Worm (Caenorhabditis elegans): Measurements from ENCODE around the gene lir-2.

ce11 chrII:7690384-7690783 lies 23.3 kb downstream of the lir-2 start, which contains the start of gene pid-1:
- TF ChIP-seq unc-39 (tag; optimal IDR thresholded peaks at IDR 0.05): no peak
- TF ChIP-seq nhr-25 (tag; optimal IDR thresholded peaks at IDR 0.05): no peak
- TF ChIP-seq mab-5 (tag; optimal IDR thresholded peaks at IDR 0.05): no peak
- no peak for TF ChIP-seq ztf-11 (tag; optimal IDR thresholded peaks at IDR 0.05)
- TF ChIP-seq ZK546.5 (tag; optimal IDR thresholded peaks at IDR 0.05): no peak
- no peak for TF ChIP-seq F13H6.1 (tag; optimal IDR thresholded peaks at IDR 0.05)
- no peak for TF ChIP-seq skn-1 (tag; optimal IDR thresholded peaks at IDR 0.05)
- TF ChIP-seq ceh-82 (tag; optimal IDR thresholded peaks at IDR 0.05): no peak
- TF ChIP-seq nhr-77 (tag; optimal IDR thresholded peaks at IDR 0.05): no peak
- TF ChIP-seq lsy-2 (tag; optimal IDR thresholded peaks at IDR 0.05): no peak
